Worm (Caenorhabditis elegans) whole organism, mixed stage, embryonic: ENCODE measurements around the gene acs-21.

Experiments
- elt-3 ChIP-seq: fragments of 150-350 bp; optimal IDR thresholded peaks from 2 replicates; lab custom pipeline; 2014; ENCODE audit warnings: missing biosample characterization, missing genetic modification characterization
- nhr-76 ChIP-seq: sonication (generic microtip); optimal IDR thresholded peaks from 2 replicates; lab custom pipeline; 2017; ENCODE audit warnings: missing biosample characterization, missing genetic modification characterization
- unc-62 ChIP-seq: fragments of 150-350 bp; optimal IDR thresholded peaks from 2 replicates; lab custom pipeline; 2014; ENCODE audit warnings: missing biosample characterization, missing genetic modification reagents, missing genetic modification characterization
- ztf-11 ChIP-seq: fragments of 150-350 bp; optimal IDR thresholded peaks from 2 replicates; lab custom pipeline; 2014; ENCODE audit warnings: missing biosample characterization, missing genetic modification characterization

DNA sequence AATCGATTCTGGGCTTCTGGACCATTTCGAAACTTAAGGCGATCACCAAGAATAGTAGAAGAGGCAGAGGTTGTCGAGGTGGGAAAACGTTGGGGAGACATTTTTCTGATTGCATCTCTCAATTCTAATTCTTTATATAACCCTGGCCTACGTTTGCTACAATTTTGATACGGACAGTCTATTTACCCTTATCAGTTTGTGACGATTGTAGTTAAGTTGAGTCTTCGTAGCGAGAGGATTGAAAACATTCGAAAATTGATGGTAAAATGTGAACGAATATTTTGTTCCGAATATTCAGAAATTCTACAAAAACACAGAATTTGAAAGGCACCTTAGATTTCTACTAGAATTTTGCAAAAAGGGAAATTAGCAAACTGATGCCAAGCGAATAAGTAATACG, 38.8 kb downstream of the acs-21 start, which contains the start of gene Y73C8C.10:
- TF ChIP-seq unc-62 (no peak), elt-3 (tag; lab: Kevin White, UChicago) (no peak), ztf-11 (tag; lab: Kevin White, UChicago) (no peak), nhr-76 (tag; lab: Kevin White, UChicago) (no peak)
